Fruit fly (Drosophila melanogaster) whole organism, embryonic: ENCODE measurements around the gene shf.
A peak's percentile ranks its signal among the peaks of the same experiment; 100 is the strongest.

ENCODE experiments used
- Abd-B ChIP-seq: fragments of 200-800 bp; sonication (Bioruptor generic); optimal IDR thresholded peaks from 2 replicates; lab custom pipeline; 2018; ENCODE audit warnings: missing biosample characterization, mild to moderate bottlenecking, missing genetic modification characterization, moderate library complexity
- Aef1 ChIP-seq: fragments of 200-800 bp; sonication (Bioruptor generic); IDR thresholded peaks from 3 replicates; pipeline ENCODE4 v1.3.6; 2022; ENCODE audit warnings: missing biosample characterization, missing genetic modification characterization
- Awh ChIP-seq: fragments of 200-800 bp; sonication (Bioruptor generic); IDR thresholded peaks from 2 replicates; pipeline ENCODE4, ENCODE4 v1.3.6; 2022; ENCODE audit warnings: missing biosample characterization, missing genetic modification characterization
- CG12219 ChIP-seq: fragments of 200-800 bp; sonication (Bioruptor generic); optimal IDR thresholded peaks from 3 replicates; lab custom pipeline; 2018; ENCODE audit warnings: missing biosample characterization, mild to moderate bottlenecking, missing genetic modification characterization
- CG12299 ChIP-seq: fragments of 200-800 bp; sonication (Bioruptor generic); optimal IDR thresholded peaks from 2 replicates; lab custom pipeline; 2018; ENCODE audit warnings: missing biosample characterization, mild to moderate bottlenecking, missing genetic modification characterization
- CG13287 ChIP-seq: fragments of 200-800 bp; sonication (Bioruptor generic); IDR thresholded peaks from 2 replicates; pipeline ENCODE4 v1.3.6; 2022; ENCODE audit warnings: missing biosample characterization, missing genetic modification characterization; ENCODE audit not compliant: partially characterized antibody
- CG15011 ChIP-seq: fragments of 200-800 bp; sonication (Bioruptor generic); optimal IDR thresholded peaks from 3 replicates; lab custom pipeline; 2018; ENCODE audit warnings: missing biosample characterization, mild to moderate bottlenecking, missing genetic modification characterization
- CG1603 ChIP-seq: fragments of 200-800 bp; sonication (Bioruptor generic); optimal IDR thresholded peaks from 2 replicates; lab custom pipeline; 2019; ENCODE audit warnings: missing biosample characterization, mild to moderate bottlenecking, missing genetic modification characterization, moderate library complexity
- CG4328 ChIP-seq: fragments of 200-800 bp; sonication (Bioruptor generic); optimal IDR thresholded peaks from 3 replicates; lab custom pipeline; 2017; ENCODE audit warnings: missing biosample characterization, missing genetic modification reagents, missing genetic modification characterization
- CG4404 ChIP-seq: fragments of 200-800 bp; sonication (Bioruptor generic); IDR thresholded peaks from 2 replicates; pipeline ENCODE4 v1.3.6; 2022; ENCODE audit warnings: missing biosample characterization, missing genetic modification characterization
- CG4424 ChIP-seq: fragments of 200-800 bp; sonication (Bioruptor generic); optimal IDR thresholded peaks from 3 replicates; lab custom pipeline; 2016; ENCODE audit warnings: missing biosample characterization, missing genetic modification characterization
- CG7271 ChIP-seq: fragments of 200-800 bp; sonication (Bioruptor generic); optimal IDR thresholded peaks from 2 replicates; lab custom pipeline; 2018; ENCODE audit warnings: missing biosample characterization, mild to moderate bottlenecking, missing genetic modification characterization, moderate library complexity
- CG7928 ChIP-seq: fragments of 200-800 bp; sonication (Bioruptor generic); optimal IDR thresholded peaks from 2 replicates; lab custom pipeline; 2017; ENCODE audit warnings: missing biosample characterization, mild to moderate bottlenecking, missing genetic modification characterization
- CG9215 ChIP-seq: fragments of 200-800 bp; sonication (Bioruptor generic); IDR thresholded peaks from 2 replicates; pipeline ENCODE4 v1.3.6; 2022; ENCODE audit warnings: missing biosample characterization, missing genetic modification characterization
- CG9797 ChIP-seq: fragments of 200-800 bp; sonication (Bioruptor generic); optimal IDR thresholded peaks from 3 replicates; lab custom pipeline; 2018; ENCODE audit warnings: missing biosample characterization, mild to moderate bottlenecking, missing genetic modification characterization
- Doc2 ChIP-seq: fragments of 200-800 bp; sonication (Bioruptor generic); IDR thresholded peaks from 2 replicates; pipeline ENCODE4 v1.3.6; 2022; ENCODE audit warnings: missing biosample characterization, missing genetic modification characterization
- Dref ChIP-seq: fragments of 200-800 bp; sonication (Bioruptor generic); IDR thresholded peaks from 2 replicates; pipeline ENCODE4 v1.3.6; 2022; ENCODE audit warnings: missing biosample characterization, missing genetic modification characterization
- E2f2 ChIP-seq: fragments of 200-800 bp; sonication (Bioruptor generic); IDR thresholded peaks from 2 replicates; pipeline ENCODE4 v1.3.6; 2022; ENCODE audit warnings: missing biosample characterization, missing genetic modification characterization
- Fer2 ChIP-seq: fragments of 200-800 bp; sonication (Bioruptor generic); optimal IDR thresholded peaks from 2 replicates; lab custom pipeline; 2018; ENCODE audit warnings: missing biosample characterization, mild to moderate bottlenecking, missing genetic modification characterization, moderate library complexity
- Fer3 ChIP-seq: fragments of 200-800 bp; sonication (Bioruptor generic); optimal IDR thresholded peaks from 2 replicates; lab custom pipeline; 2018; ENCODE audit warnings: missing biosample characterization, mild to moderate bottlenecking, missing genetic modification characterization, moderate library complexity
- HLH3B ChIP-seq: fragments of 200-800 bp; sonication (Bioruptor generic); IDR thresholded peaks from 2 replicates; pipeline ENCODE4 v1.3.6; 2022; ENCODE audit warnings: missing biosample characterization, missing genetic modification characterization
- Hr3 ChIP-seq: fragments of 200-800 bp; sonication (Bioruptor generic); optimal IDR thresholded peaks from 3 replicates; lab custom pipeline; 2016; ENCODE audit warnings: missing biosample characterization, missing genetic modification characterization
- Hr51 ChIP-seq, 2 experiments: fragments of 200-800 bp; sonication (Bioruptor generic); optimal IDR thresholded peaks; 2 replicates in 1 of 2; 3 replicates in 1 of 2; lab custom pipeline; 2016 to 2018; ENCODE audit warnings: missing biosample characterization in 2 of 2, missing genetic modification characterization in 2 of 2, mild to moderate bottlenecking in 1 of 2, moderate library complexity in 1 of 2
- MESR4 ChIP-seq: fragments of 200-800 bp; sonication (Bioruptor generic); optimal IDR thresholded peaks from 2 replicates; lab custom pipeline; 2018; ENCODE audit warnings: missing biosample characterization, mild to moderate bottlenecking, missing genetic modification characterization, moderate library complexity
- Mes4 ChIP-seq: fragments of 200-800 bp; sonication (Bioruptor generic); optimal IDR thresholded peaks from 2 replicates; lab custom pipeline; 2016; ENCODE audit warnings: missing biosample characterization, missing genetic modification characterization
- Myb ChIP-seq: fragments of 200-800 bp; sonication (Bioruptor generic); optimal IDR thresholded peaks from 2 replicates; lab custom pipeline; 2016; ENCODE audit warnings: missing biosample characterization, missing genetic modification characterization
- Nf-YA ChIP-seq: fragments of 200-800 bp; sonication (Bioruptor generic); IDR thresholded peaks from 2 replicates; pipeline ENCODE4 v1.3.6; 2022; ENCODE audit warnings: missing biosample characterization, missing genetic modification characterization
- Oli ChIP-seq: fragments of 200-800 bp; sonication (Bioruptor generic); optimal IDR thresholded peaks from 2 replicates; lab custom pipeline; 2018; ENCODE audit warnings: missing biosample characterization, mild to moderate bottlenecking, missing genetic modification characterization, moderate library complexity
- Rfx ChIP-seq: fragments of 200-800 bp; sonication (Bioruptor generic); IDR thresholded peaks from 2 replicates; pipeline ENCODE4 v1.3.6; 2022; ENCODE audit warnings: missing biosample characterization, missing genetic modification characterization
- Sry-δ ChIP-seq: fragments of 200-800 bp; sonication (Bioruptor generic); optimal IDR thresholded peaks from 2 replicates; lab custom pipeline; 2016; ENCODE audit warnings: missing biosample characterization, missing genetic modification characterization
- Tbp ChIP-seq: fragments of >200 bp; optimal IDR thresholded peaks from 2 replicates; lab custom pipeline; 2018; ENCODE audit warnings: missing biosample characterization, missing genetic modification characterization
- ato ChIP-seq: fragments of 200-800 bp; sonication (Bioruptor generic); IDR thresholded peaks from 2 replicates; pipeline ENCODE4 v1.3.6; 2022; ENCODE audit warnings: missing biosample characterization, missing genetic modification characterization; ENCODE audit not compliant: partially characterized antibody
- cas ChIP-seq: fragments of 200-800 bp; sonication (Bioruptor generic); IDR thresholded peaks from 2 replicates; pipeline ENCODE4 v1.3.6; 2022; ENCODE audit warnings: missing biosample characterization, missing genetic modification characterization
- crc ChIP-seq: fragments of 200-800 bp; sonication (Bioruptor generic); optimal IDR thresholded peaks from 2 replicates; lab custom pipeline; 2016; ENCODE audit warnings: missing biosample characterization, missing genetic modification characterization
- croc ChIP-seq: fragments of 200-800 bp; sonication (Bioruptor generic); conservative IDR thresholded peaks from 3 replicates; pipeline ENCODE4 v1.3.6; 2022; ENCODE audit warnings: missing biosample characterization, missing genetic modification characterization
- ems ChIP-seq: fragments of 200-800 bp; sonication (Bioruptor generic); optimal IDR thresholded peaks from 3 replicates; lab custom pipeline; 2016; ENCODE audit warnings: missing biosample characterization, missing genetic modification characterization
- fru ChIP-seq: fragments of >200 bp; optimal IDR thresholded peaks from 2 replicates; lab custom pipeline; 2017
- grn ChIP-seq: fragments of 200-800 bp; sonication (Bioruptor generic); optimal IDR thresholded peaks from 3 replicates; lab custom pipeline; 2017; ENCODE audit warnings: missing biosample characterization, missing genetic modification characterization
- hth ChIP-seq: fragments of >200 bp; optimal IDR thresholded peaks from 2 replicates; lab custom pipeline; 2017; ENCODE audit warnings: inconsistent platforms
- jing ChIP-seq: fragments of 200-800 bp; sonication (Bioruptor generic); optimal IDR thresholded peaks from 2 replicates; lab custom pipeline; 2018; ENCODE audit warnings: missing biosample characterization, mild to moderate bottlenecking, missing genetic modification characterization
- kah ChIP-seq: fragments of 200-800 bp; sonication (Bioruptor generic); optimal IDR thresholded peaks from 2 replicates; lab custom pipeline; 2018; ENCODE audit warnings: missing biosample characterization, mild to moderate bottlenecking, missing genetic modification characterization
- ken ChIP-seq: fragments of 200-800 bp; sonication (Bioruptor generic); IDR thresholded peaks from 3 replicates; pipeline ENCODE4 v1.3.6; 2022; ENCODE audit warnings: missing biosample characterization, missing genetic modification characterization
- kni ChIP-seq: fragments of 200-800 bp; sonication (Bioruptor generic); optimal IDR thresholded peaks from 3 replicates; lab custom pipeline; 2017; ENCODE audit warnings: mild to moderate bottlenecking, missing biosample characterization, missing genetic modification reagents, missing genetic modification characterization
- nom ChIP-seq: fragments of 200-800 bp; sonication (Bioruptor generic); optimal IDR thresholded peaks from 2 replicates; lab custom pipeline; 2017; ENCODE audit warnings: missing biosample characterization, missing genetic modification characterization, mild to moderate bottlenecking, moderate library complexity, missing genetic modification reagents
- pros ChIP-seq: fragments of 200-800 bp; sonication (Bioruptor generic); optimal IDR thresholded peaks from 3 replicates; lab custom pipeline; 2019; ENCODE audit warnings: missing biosample characterization, mild to moderate bottlenecking, missing genetic modification characterization, moderate library complexity
- ranshi ChIP-seq: fragments of 200-800 bp; sonication (Bioruptor generic); IDR thresholded peaks from 2 replicates; pipeline ENCODE4 v1.3.6; 2022; ENCODE audit warnings: missing biosample characterization, missing genetic modification characterization
- run ChIP-seq: fragments of 200-800 bp; sonication (Bioruptor generic); optimal IDR thresholded peaks from 3 replicates; lab custom pipeline; 2018; ENCODE audit warnings: missing biosample characterization, mild to moderate bottlenecking, missing genetic modification characterization
- salm ChIP-seq: fragments of 200-800 bp; sonication (Bioruptor generic); optimal IDR thresholded peaks from 2 replicates; lab custom pipeline; 2018; ENCODE audit warnings: missing biosample characterization, mild to moderate bottlenecking, missing genetic modification characterization
- sens ChIP-seq: fragments of 200-800 bp; sonication (Bioruptor generic); peaks from one replicate; lab custom pipeline; 2016; ENCODE audit warnings: missing biosample characterization, missing genetic modification characterization
- shn ChIP-seq: fragments of 200-800 bp; sonication (Bioruptor generic); optimal IDR thresholded peaks from 3 replicates; lab custom pipeline; 2016; ENCODE audit warnings: missing biosample characterization, missing genetic modification characterization
- trem ChIP-seq: fragments of 200-800 bp; optimal IDR thresholded peaks from 3 replicates; lab custom pipeline; 2019; ENCODE audit warnings: missing biosample characterization, mild to moderate bottlenecking, missing genetic modification characterization, moderate library complexity
- unpg ChIP-seq: fragments of 200-800 bp; sonication (Bioruptor generic); optimal IDR thresholded peaks from 3 replicates; lab custom pipeline; 2018; ENCODE audit warnings: missing biosample characterization, mild to moderate bottlenecking, missing genetic modification characterization, moderate library complexity
- wdn ChIP-seq: fragments of 200-800 bp; sonication (Bioruptor generic); IDR thresholded peaks from 2 replicates; pipeline ENCODE4 v1.3.6; 2022; ENCODE audit warnings: missing biosample characterization, missing genetic modification characterization

The shf gene

dm6 chrX:6820703-6821102 is 41.2 kb upstream of the shf start, which contains the start of the genes Nf-YC and xit (continued):
- TF ChIP-seq Myb (peak; percentile 21), croc (GFP tag; lab: Robert Waterston, UW) (no peak), shn (GFP tag; lab: Kevin White, UChicago) (peak; percentile 49), CG9215 (GFP tag; lab: Robert Waterston, UW) (no peak), CG15011 (no peak), CG12219 (GFP tag; lab: Kevin White, UChicago) (no peak), Hr51 (GFP tag; optimal IDR thresholded peaks at IDR 0.05; lab: Kevin White, UChicago) (no peak), kah (GFP tag; lab: Kevin White, UChicago) (no peak), CG12299 (tag; lab: Kevin White, UChicago) (no peak), CG4404 (GFP tag; lab: Robert Waterston, UW) (no peak), ems (GFP tag; lab: Kevin White, UChicago) (no peak), kni (GFP tag; lab: Kevin White, UChicago) (no peak), E2f2 (peak; percentile 71), grn (GFP tag; lab: Kevin White, UChicago) (no peak), unpg (no peak), CG1603 (tag; lab: Kevin White, UChicago) (no peak), ato (0 out of 2 replicates have a peak, but pooled peaks have one; percentile 39), jing (no peak), CG9797 (GFP tag; lab: Kevin White, UChicago) (peak; percentile 81), Tbp (GFP tag; lab: Kevin White, UChicago) (no peak), ken (GFP tag; lab: Robert Waterston, UW) (no peak), Oli (tag; lab: Kevin White, UChicago) (no peak), CG7271 (tag; lab: Kevin White, UChicago) (no peak), Fer3 (tag; lab: Kevin White, UChicago) (no peak), cas (GFP tag; lab: Robert Waterston, UW) (no peak), salm (no peak), MESR4 (peak; percentile 89), sens (GFP tag; lab: Kevin White, UChicago) (no peak), trem (tag; lab: Kevin White, UChicago) (peak; percentile 49), Mes4 (GFP tag; lab: Kevin White, UChicago) (no peak), Hr3 (GFP tag; lab: Kevin White, UChicago) (no peak), CG13287 (peak; percentile 74), HLH3B (GFP tag; lab: Robert Waterston, UW) (no peak), CG4424 (no peak), crc (no peak), Doc2 (GFP tag; lab: Robert Waterston, UW) (no peak), run (tag; lab: Kevin White, UChicago) (no peak), hth (lab: Kevin White, UChicago) (no peak), pros (GFP tag; lab: Kevin White, UChicago) (no peak), Fer2 (tag; lab: Kevin White, UChicago) (no peak), wdn (GFP tag; lab: Robert Waterston, UW) (no peak), Rfx (GFP tag; lab: Robert Waterston, UW) (peak; percentile 67), Dref (GFP tag; lab: Robert Waterston, UW) (peak; percentile 91), Sry-δ (peak; percentile 72), Abd-B (no peak), Aef1 (GFP tag; lab: Robert Waterston, UW) (no peak), fru (lab: Kevin White, UChicago) (no peak), Awh (GFP tag; lab: Robert Waterston, UW) (no peak), CG4328 (GFP tag; lab: Kevin White, UChicago) (no peak), Nf-YA (GFP tag; lab: Robert Waterston, UW) (no peak), CG7928 (no peak), nom (no peak), ranshi (GFP tag; lab: Robert Waterston, UW) (no peak)
